Fruit fly (Drosophila melanogaster): Measurements from ENCODE around the gene Phlpp.

Gene Phlpp

DNA sequence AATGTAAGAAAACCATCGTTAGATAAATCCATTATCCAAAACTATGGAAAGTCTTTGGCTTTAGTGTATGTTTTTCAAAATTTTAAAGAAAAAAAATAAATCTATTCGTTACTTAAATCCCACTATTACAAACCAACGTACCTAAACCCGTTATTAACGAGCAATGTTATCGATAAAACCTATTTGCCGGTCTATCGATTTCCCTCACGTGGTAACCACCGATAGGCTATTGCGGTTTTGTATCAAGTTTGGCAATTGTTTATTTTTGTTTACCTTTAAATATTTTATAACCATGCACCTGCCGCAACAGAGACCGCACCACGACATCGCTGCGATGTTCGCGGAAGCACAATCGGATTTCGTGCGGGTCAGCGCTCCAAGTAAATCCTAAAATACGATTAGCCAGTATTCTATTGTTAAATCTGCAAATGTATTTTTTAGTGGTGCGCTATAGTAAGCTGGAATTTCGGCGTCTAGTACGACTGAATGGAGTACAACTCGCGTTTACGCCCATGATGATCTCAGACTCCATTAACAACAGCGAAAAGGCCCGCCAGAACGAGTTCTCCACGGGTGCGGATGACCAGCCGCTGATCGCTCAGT lies 4.3 kb downstream of the Phlpp start, which contains the start of gene Dus4 (continued):
- TF ChIP-seq caup (GFP tag; optimal IDR thresholded peaks at IDR 0.05; ENCODE audit: severe bottlenecking) (no peak), H2.0 (GFP tag; IDR thresholded peaks at IDR 0.05) (no peak), run (tag; optimal IDR thresholded peaks at IDR 0.05) (peak; percentile 53), MESR4 (GFP tag; optimal IDR thresholded peaks at IDR 0.05) (peak; percentile 21), Dll (GFP tag; IDR thresholded peaks at IDR 0.05; ENCODE audit: partially characterized antibody) (peak; percentile 83), CG7963 (GFP tag; IDR thresholded peaks at IDR 0.05; ENCODE audit: partially characterized antibody) (peak; percentile 94), lab (GFP tag; optimal IDR thresholded peaks at IDR 0.05) (no peak), Hsf (GFP tag; optimal IDR thresholded peaks at IDR 0.05) (no peak), ato (GFP tag; IDR thresholded peaks at IDR 0.05; ENCODE audit: partially characterized antibody) (peak; percentile 95), sna (GFP tag; IDR thresholded peaks at IDR 0.05; ENCODE audit: partially characterized antibody) (peak; percentile 84), CG17359 (tag; optimal IDR thresholded peaks at IDR 0.05) (no peak), pzg (GFP tag; optimal IDR thresholded peaks at IDR 0.05) (peak; percentile 28), Myb (GFP tag; optimal IDR thresholded peaks at IDR 0.05) (peak; percentile 79), CG6791 (GFP tag; IDR thresholded peaks at IDR 0.05; ENCODE audit: partially characterized antibody) (peak; percentile 92), Opbp (GFP tag; IDR thresholded peaks at IDR 0.05; ENCODE audit: partially characterized antibody) (peak; percentile 93; the same call in 2 of the 3 replicates), chinmo (GFP tag; IDR thresholded peaks at IDR 0.05; ENCODE audit: partially characterized antibody) (peak; percentile 97), hbn (GFP tag; IDR thresholded peaks at IDR 0.05; ENCODE audit: partially characterized antibody) (peak; percentile 76), CG8388 (GFP tag; optimal IDR thresholded peaks at IDR 0.05) (no peak), CG12299 (tag; optimal IDR thresholded peaks at IDR 0.05) (no peak), CG11504 (tag; optimal IDR thresholded peaks at IDR 0.05) (peak; percentile 8), CG6272 (GFP tag; IDR thresholded peaks at IDR 0.05) (no peak), CG34224 (GFP tag; IDR thresholded peaks at IDR 0.05; ENCODE audit: partially characterized antibody) (peak; percentile 95), Bgb (GFP tag; IDR thresholded peaks at IDR 0.05; ENCODE audit: partially characterized antibody) (peak; percentile 87), Dek (tag; optimal IDR thresholded peaks at IDR 0.05) (no peak), Doc3 (GFP tag; IDR thresholded peaks at IDR 0.05; ENCODE audit: partially characterized antibody) (peak; percentile 79), Dp (GFP tag; optimal IDR thresholded peaks at IDR 0.05) (peak; percentile 38), Atf3 (GFP tag; optimal IDR thresholded peaks at IDR 0.05) (no peak), vnd (GFP tag; IDR thresholded peaks at IDR 0.05; ENCODE audit: partially characterized antibody) (peak; percentile 85), tna (GFP tag; IDR thresholded peaks at IDR 0.05; ENCODE audit: partially characterized antibody) (peak; percentile 97), CG4617 (GFP tag; optimal IDR thresholded peaks at IDR 0.05; ENCODE audit: borderline replicate concordance) (no peak), kni (GFP tag; optimal IDR thresholded peaks at IDR 0.05) (no peak), E2f2 (GFP tag; IDR thresholded peaks at IDR 0.05) (peak; percentile 57), CG14965 (GFP tag; optimal IDR thresholded peaks at IDR 0.05; ENCODE audit: borderline replicate concordance) (no peak), CG2116 (GFP tag; optimal IDR thresholded peaks at IDR 0.05) (peak; percentile 59), her (GFP tag; optimal IDR thresholded peaks at IDR 0.05) (no peak), NC2α (GFP tag; optimal IDR thresholded peaks at IDR 0.05) (no peak), Med (GFP tag) (peak; percentile 9), B-H1 (GFP tag; IDR thresholded peaks at IDR 0.05) (no peak), dmrt99B (tag; optimal IDR thresholded peaks at IDR 0.05) (no peak), sc (optimal IDR thresholded peaks at IDR 0.05) (no peak), sc (GFP tag; optimal IDR thresholded peaks at IDR 0.05) (no peak), stwl (tag; optimal IDR thresholded peaks at IDR 0.05) (peak; percentile 54), BEAF-32 (GFP tag; optimal IDR thresholded peaks at IDR 0.05) (peak; percentile 64)

Data from whole organism, embryonic.